Fruit fly (Drosophila melanogaster) whole organism, embryonic: ENCODE results near the gene CG12106.
A peak's percentile ranks its signal among the peaks of the same experiment; 100 is the strongest.

ENCODE experiments used
- ATbp ChIP-seq: fragments of 200-800 bp; sonication (Bioruptor generic); optimal IDR thresholded peaks from 2 replicates; lab custom pipeline; 2017; ENCODE audit warnings: missing biosample characterization, mild to moderate bottlenecking, missing genetic modification characterization, missing genetic modification reagents
- Adf1 ChIP-seq: fragments of 200-800 bp; sonication (Bioruptor generic); IDR thresholded peaks from 2 replicates; pipeline ENCODE4 v1.3.6; 2022; ENCODE audit warnings: missing biosample characterization, missing genetic modification characterization
- CG10147 ChIP-seq: fragments of 200-800 bp; sonication (Bioruptor generic); optimal IDR thresholded peaks from 2 replicates; lab custom pipeline; 2019; ENCODE audit warnings: missing biosample characterization, mild to moderate bottlenecking, missing genetic modification characterization, moderate library complexity
- CG10431 ChIP-seq: fragments of 200-800 bp; sonication (Bioruptor generic); optimal IDR thresholded peaks from 3 replicates; lab custom pipeline; 2018; ENCODE audit warnings: missing biosample characterization, mild to moderate bottlenecking, missing genetic modification characterization
- CG11247 ChIP-seq: fragments of 200-800 bp; sonication (Bioruptor generic); IDR thresholded peaks from 2 replicates; pipeline ENCODE4 v1.3.6; 2022; ENCODE audit warnings: missing biosample characterization, missing genetic modification characterization
- CG11504 ChIP-seq: fragments of 200-800 bp; sonication (Bioruptor generic); optimal IDR thresholded peaks from 3 replicates; lab custom pipeline; 2019; ENCODE audit warnings: missing biosample characterization, mild to moderate bottlenecking, missing genetic modification characterization, moderate library complexity
- CG12942 ChIP-seq: fragments of 200-800 bp; sonication (Bioruptor generic); optimal IDR thresholded peaks from 3 replicates; lab custom pipeline; 2016; ENCODE audit warnings: missing biosample characterization, missing genetic modification characterization
- CG14014 ChIP-seq: fragments of 200-800 bp; sonication (Bioruptor generic); IDR thresholded peaks from 2 replicates; pipeline ENCODE4 v1.3.6; 2022; ENCODE audit warnings: missing biosample characterization, missing genetic modification characterization
- CG14050 ChIP-seq: fragments of 200-800 bp; sonication (Bioruptor generic); IDR thresholded peaks from 3 replicates; pipeline ENCODE4 v1.3.6; 2022; ENCODE audit warnings: missing biosample characterization, missing genetic modification characterization
- CG14860 ChIP-seq: fragments of 200-800 bp; sonication (Bioruptor generic); IDR thresholded peaks from 3 replicates; pipeline ENCODE4 v1.3.6; 2022; ENCODE audit warnings: missing biosample characterization, missing genetic modification characterization; ENCODE audit not compliant: partially characterized antibody
- CG16779 ChIP-seq: fragments of 200-800 bp; sonication (Bioruptor generic); IDR thresholded peaks from 2 replicates; pipeline ENCODE4 v1.3.6; 2022; ENCODE audit warnings: missing biosample characterization, missing genetic modification characterization
- CG17802 ChIP-seq: fragments of 200-800 bp; sonication (Bioruptor generic); optimal IDR thresholded peaks from 2 replicates; lab custom pipeline; 2018; ENCODE audit warnings: missing biosample characterization, mild to moderate bottlenecking, missing genetic modification characterization, moderate library complexity
- CG2129 ChIP-seq: fragments of 200-800 bp; sonication (Bioruptor generic); IDR thresholded peaks from 2 replicates; pipeline ENCODE4 v1.3.6; 2022; ENCODE audit warnings: missing biosample characterization, missing genetic modification characterization; ENCODE audit not compliant: partially characterized antibody
- CG4617 ChIP-seq: fragments of 200-800 bp; sonication (Bioruptor generic); optimal IDR thresholded peaks from 3 replicates; lab custom pipeline; 2016; ENCODE audit warnings: missing biosample characterization, missing genetic modification characterization, borderline replicate concordance
- CG5180 ChIP-seq: fragments of 200-800 bp; sonication (Bioruptor generic); optimal IDR thresholded peaks from 3 replicates; lab custom pipeline; 2017; ENCODE audit warnings: missing biosample characterization, missing genetic modification characterization, mild to moderate bottlenecking, moderate library complexity, missing genetic modification reagents
- CG6813 ChIP-seq: fragments of 200-800 bp; sonication (Bioruptor generic); optimal IDR thresholded peaks from 2 replicates; lab custom pipeline; 2017; ENCODE audit warnings: missing biosample characterization, missing genetic modification characterization, mild to moderate bottlenecking, moderate library complexity, missing genetic modification reagents
- CG7372 ChIP-seq: fragments of 200-800 bp; sonication (Bioruptor generic); IDR thresholded peaks from 2 replicates; pipeline ENCODE4 v1.3.6; 2022; ENCODE audit warnings: missing biosample characterization, missing genetic modification characterization
- CG7928 ChIP-seq: fragments of 200-800 bp; sonication (Bioruptor generic); optimal IDR thresholded peaks from 2 replicates; lab custom pipeline; 2017; ENCODE audit warnings: missing biosample characterization, mild to moderate bottlenecking, missing genetic modification characterization
- CG8765 ChIP-seq: fragments of 200-800 bp; sonication (Bioruptor generic); IDR thresholded peaks from 2 replicates; pipeline ENCODE4 v1.3.6; 2022; ENCODE audit warnings: missing biosample characterization, missing genetic modification characterization
- CG9609 ChIP-seq: fragments of 200-800 bp; sonication (Bioruptor generic); optimal IDR thresholded peaks from 3 replicates; lab custom pipeline; 2016; ENCODE audit warnings: missing biosample characterization, missing genetic modification characterization
- Deaf1 ChIP-seq: fragments of 200-800 bp; optimal IDR thresholded peaks from 3 replicates; lab custom pipeline; 2019; ENCODE audit warnings: missing biosample characterization, mild to moderate bottlenecking, missing genetic modification characterization, moderate library complexity
- MESR4 ChIP-seq: fragments of 200-800 bp; sonication (Bioruptor generic); optimal IDR thresholded peaks from 2 replicates; lab custom pipeline; 2018; ENCODE audit warnings: missing biosample characterization, mild to moderate bottlenecking, missing genetic modification characterization, moderate library complexity
- Sox100B ChIP-seq: fragments of 200-800 bp; sonication (Bioruptor generic); optimal IDR thresholded peaks from 3 replicates; lab custom pipeline; 2018; ENCODE audit warnings: missing biosample characterization, mild to moderate bottlenecking, missing genetic modification characterization
- Stat92E ChIP-seq, 3 experiments: fragments of >200 bp in 2 of 3; fragments of 200-800 bp in 1 of 3; sonication (Bioruptor generic) in 1 of 3; optimal IDR thresholded peaks; 2 replicates each; lab custom pipeline; 2017 to 2019; ENCODE audit warnings: missing biosample characterization in 3 of 3, missing genetic modification characterization in 3 of 3, mild to moderate bottlenecking in 1 of 3, moderate library complexity in 1 of 3
- Usf ChIP-seq: fragments of 200-800 bp; sonication (Bioruptor generic); optimal IDR thresholded peaks from 2 replicates; lab custom pipeline; 2017; ENCODE audit warnings: missing genotype, missing biosample characterization, missing genetic modification characterization
- ab ChIP-seq: fragments of 200-800 bp; sonication (Bioruptor generic); optimal IDR thresholded peaks from 2 replicates; lab custom pipeline; 2016; ENCODE audit warnings: missing biosample characterization, missing genetic modification characterization
- ara ChIP-seq: fragments of 200-800 bp; sonication (Bioruptor generic); IDR thresholded peaks from 2 replicates; pipeline ENCODE4 v1.3.6; 2022; ENCODE audit warnings: missing biosample characterization, missing genetic modification characterization
- ato ChIP-seq: fragments of 200-800 bp; sonication (Bioruptor generic); IDR thresholded peaks from 2 replicates; pipeline ENCODE4 v1.3.6; 2022; ENCODE audit warnings: missing biosample characterization, missing genetic modification characterization; ENCODE audit not compliant: partially characterized antibody
- chif ChIP-seq, 2 experiments: fragments of 200-800 bp; sonication (Bioruptor generic); optimal IDR thresholded peaks; 3 replicates each; lab custom pipeline; 2016; ENCODE audit warnings: missing biosample characterization in 2 of 2, missing genetic modification characterization in 2 of 2
- dysf ChIP-seq: fragments of 200-800 bp; sonication (Bioruptor generic); IDR thresholded peaks from 3 replicates; pipeline ENCODE4 v1.3.6; 2022; ENCODE audit warnings: missing biosample characterization, missing genetic modification characterization
- gsb-n ChIP-seq: fragments of 200-800 bp; sonication (Bioruptor generic); optimal IDR thresholded peaks from 3 replicates; lab custom pipeline; 2018; ENCODE audit warnings: missing biosample characterization, mild to moderate bottlenecking, missing genetic modification characterization
- hth ChIP-seq: fragments of >200 bp; optimal IDR thresholded peaks from 2 replicates; lab custom pipeline; 2017; ENCODE audit warnings: inconsistent platforms
- jumu ChIP-seq: fragments of 200-800 bp; sonication (Bioruptor generic); optimal IDR thresholded peaks from 3 replicates; lab custom pipeline; 2016; ENCODE audit warnings: missing biosample characterization, missing genetic modification characterization
- lilli ChIP-seq: fragments of 200-800 bp; sonication (Bioruptor generic); optimal IDR thresholded peaks from 3 replicates; lab custom pipeline; 2016; ENCODE audit warnings: missing biosample characterization, missing genetic modification characterization
- lov ChIP-seq, 2 experiments: fragments of 200-800 bp in 1 of 2; fragments of >200 bp in 1 of 2; sonication (Bioruptor generic) in 1 of 2; IDR thresholded peaks in 1 of 2; optimal IDR thresholded peaks in 1 of 2; 2 replicates in 1 of 2; 3 replicates in 1 of 2; pipeline versions ENCODE4 v1.3.6 to Lab custom; 2017 to 2022; ENCODE audit warnings: missing biosample characterization in 1 of 2, missing genetic modification characterization in 1 of 2
- mld ChIP-seq: fragments of 200-800 bp; sonication (Bioruptor generic); IDR thresholded peaks from 3 replicates; pipeline ENCODE4 v1.3.6; 2022; ENCODE audit warnings: missing biosample characterization, missing genetic modification characterization; ENCODE audit not compliant: partially characterized antibody
- onecut ChIP-seq: fragments of 200-800 bp; sonication (Bioruptor generic); IDR thresholded peaks from 2 replicates; pipeline ENCODE4 v1.3.6; 2022; ENCODE audit warnings: missing biosample characterization, missing genetic modification characterization
- pho ChIP-seq: fragments of 200-800 bp; sonication (Bioruptor generic); optimal IDR thresholded peaks from 2 replicates; lab custom pipeline; 2016; ENCODE audit warnings: missing biosample characterization, missing genetic modification characterization
- phol ChIP-seq: fragments of 200-800 bp; sonication (Bioruptor generic); optimal IDR thresholded peaks from 3 replicates; lab custom pipeline; 2018; ENCODE audit warnings: missing biosample characterization, mild to moderate bottlenecking, missing genetic modification characterization, moderate library complexity
- seq ChIP-seq: fragments of 200-800 bp; sonication (Bioruptor generic); IDR thresholded peaks from 2 replicates; pipeline ENCODE4 v1.3.6; 2022; ENCODE audit warnings: missing biosample characterization, missing genetic modification characterization
- sna ChIP-seq: fragments of 200-800 bp; sonication (Bioruptor generic); IDR thresholded peaks from 2 replicates; pipeline ENCODE4 v1.3.6; 2022; ENCODE audit warnings: missing biosample characterization, missing genetic modification characterization; ENCODE audit not compliant: partially characterized antibody
- sr ChIP-seq: fragments of 200-800 bp; sonication (Bioruptor generic); IDR thresholded peaks from 3 replicates; pipeline ENCODE4 v1.3.6; 2022; ENCODE audit warnings: missing biosample characterization, missing genetic modification characterization
- stc ChIP-seq: fragments of 200-800 bp; sonication (Bioruptor generic); IDR thresholded peaks from 2 replicates; pipeline ENCODE4 v1.3.6; 2022; ENCODE audit warnings: missing biosample characterization, missing genetic modification characterization
- stwl ChIP-seq: fragments of 200-800 bp; sonication (Bioruptor generic); optimal IDR thresholded peaks from 3 replicates; lab custom pipeline; 2018; ENCODE audit warnings: missing biosample characterization, mild to moderate bottlenecking, missing genetic modification characterization, moderate library complexity
- sug ChIP-seq: fragments of 200-800 bp; optimal IDR thresholded peaks from 2 replicates; lab custom pipeline; 2019; ENCODE audit warnings: missing biosample characterization, mild to moderate bottlenecking, missing genetic modification characterization, moderate library complexity
- tgo ChIP-seq: fragments of 200-800 bp; sonication (Bioruptor generic); IDR thresholded peaks from 3 replicates; pipeline ENCODE4 v1.3.6; 2022; ENCODE audit warnings: missing biosample characterization, missing genetic modification characterization
- toy ChIP-seq: fragments of 200-800 bp; sonication (Bioruptor generic); IDR thresholded peaks from 2 replicates; pipeline ENCODE4 v1.3.6; 2022; ENCODE audit warnings: missing biosample characterization, missing genetic modification characterization
- twi ChIP-seq: fragments of 200-800 bp; optimal IDR thresholded peaks from 2 replicates; lab custom pipeline; 2019; ENCODE audit warnings: missing biosample characterization, mild to moderate bottlenecking, missing genetic modification characterization, moderate library complexity
- tx ChIP-seq: fragments of 200-800 bp; sonication (Bioruptor generic); optimal IDR thresholded peaks from 2 replicates; lab custom pipeline; 2016; ENCODE audit warnings: missing biosample characterization, missing genetic modification characterization
- unc-4 ChIP-seq: fragments of 200-800 bp; sonication (Bioruptor generic); IDR thresholded peaks from 2 replicates; pipeline ENCODE4 v1.3.6; 2022; ENCODE audit warnings: missing biosample characterization, missing genetic modification characterization; ENCODE audit not compliant: partially characterized antibody

The CG12106 gene

dm6 chrX:9193604-9194003 lies at the start of gene CG12106 (continued):
- TF ChIP-seq CG17802: no peak
- no peak for TF ChIP-seq sna (GFP tag; lab: Robert Waterston, UW)
- TF ChIP-seq sr (GFP tag; lab: Robert Waterston, UW): no peak
- TF ChIP-seq CG8765 (GFP tag; lab: Robert Waterston, UW): no peak
- no peak for TF ChIP-seq Adf1 (GFP tag; lab: Robert Waterston, UW)
- peak; percentile 50 for TF ChIP-seq phol (tag; lab: Kevin White, UChicago)
- TF ChIP-seq toy (GFP tag; lab: Robert Waterston, UW): no peak
- TF ChIP-seq CG4617 (GFP tag; lab: Kevin White, UChicago): peak; percentile 23
- no peak for TF ChIP-seq CG6813 (GFP tag; lab: Kevin White, UChicago)
- no peak for TF ChIP-seq Deaf1 (tag; lab: Kevin White, UChicago)
- no peak for TF ChIP-seq gsb-n (tag; lab: Kevin White, UChicago)
- peak; percentile 60 for TF ChIP-seq CG11504 (tag; lab: Kevin White, UChicago)
- peak; percentile 11 for TF ChIP-seq jumu (GFP tag; lab: Kevin White, UChicago)
- peak; percentile 56 for TF ChIP-seq sug
- 0 out of 2 replicates have a peak, but pooled peaks have one; percentile 31 for TF ChIP-seq seq (GFP tag; lab: Robert Waterston, UW)
- peak; percentile 37 for TF ChIP-seq CG10147 (GFP tag; lab: Kevin White, UChicago)
- TF ChIP-seq ara: no peak
- TF ChIP-seq CG7928 (GFP tag; lab: Kevin White, UChicago): no peak
- peak; percentile 53; the same call in 1 of the 2 replicates for TF ChIP-seq CG7372 (GFP tag; lab: Robert Waterston, UW)
- TF ChIP-seq Sox100B (GFP tag; lab: Kevin White, UChicago): peak; percentile 8
- TF ChIP-seq Stat92E (GFP tag; optimal IDR thresholded peaks at IDR 0.05; lab: Kevin White, UChicago): no peak
- no peak for TF ChIP-seq CG16779 (GFP tag; lab: Robert Waterston, UW)
- no peak for TF ChIP-seq stwl (tag; lab: Kevin White, UChicago)
- TF ChIP-seq hth: no peak
- TF ChIP-seq chif (GFP tag; optimal IDR thresholded peaks at IDR 0.05; lab: Kevin White, UChicago): peak in 1 of 2 experiments; percentile 14
- TF ChIP-seq pho (GFP tag; lab: Kevin White, UChicago): no peak
- no peak for TF ChIP-seq CG10431 (GFP tag; lab: Kevin White, UChicago)
- TF ChIP-seq CG2129 (GFP tag; lab: Robert Waterston, UW): no peak
- no peak for TF ChIP-seq tx (GFP tag; lab: Kevin White, UChicago)
- no peak for TF ChIP-seq twi (tag; lab: Kevin White, UChicago)
- TF ChIP-seq ab (GFP tag; lab: Kevin White, UChicago): no peak
- TF ChIP-seq stc (GFP tag; lab: Robert Waterston, UW): no peak
- peak; percentile 72 for TF ChIP-seq lilli (GFP tag; lab: Kevin White, UChicago)
- no peak for TF ChIP-seq mld (GFP tag; lab: Robert Waterston, UW)
- no peak for TF ChIP-seq ato (GFP tag; lab: Robert Waterston, UW)
- peak; percentile 34 for TF ChIP-seq CG12942
- no peak for TF ChIP-seq lov (optimal IDR thresholded peaks at IDR 0.05; lab: Kevin White, UChicago)
- TF ChIP-seq lov (GFP tag; IDR thresholded peaks at IDR 0.05; lab: Robert Waterston, UW): no peak
- peak; percentile 32; the same call in 1 of the 3 replicates for TF ChIP-seq CG14050 (GFP tag; lab: Robert Waterston, UW)
- no peak for TF ChIP-seq CG5180 (GFP tag; lab: Kevin White, UChicago)
- peak; percentile 68; the same call in 2 of the 3 replicates for TF ChIP-seq dysf (GFP tag; lab: Robert Waterston, UW)
- no peak for TF ChIP-seq Usf (GFP tag; lab: Kevin White, UChicago)
- TF ChIP-seq CG14014 (GFP tag; lab: Robert Waterston, UW): 0 out of 2 replicates have a peak, but pooled peaks have one; percentile 36
- TF ChIP-seq CG14860: no peak
- TF ChIP-seq MESR4 (GFP tag; lab: Kevin White, UChicago): no peak
- TF ChIP-seq unc-4 (GFP tag; lab: Robert Waterston, UW): no peak
- TF ChIP-seq tgo (GFP tag; lab: Robert Waterston, UW): peak; percentile 62; the same call in 2 of the 3 replicates
- no peak for TF ChIP-seq ATbp (GFP tag; lab: Kevin White, UChicago)
- no peak for TF ChIP-seq CG11247
- TF ChIP-seq CG9609 (GFP tag; lab: Kevin White, UChicago): peak; percentile 32
- TF ChIP-seq onecut (GFP tag; lab: Robert Waterston, UW): peak; percentile 32; the same call in 1 of the 2 replicates
